Worm (Caenorhabditis elegans) whole organism, L2 larva: ENCODE data around the gene M60.4.
A peak's percentile ranks its signal among the peaks of the same experiment; 100 is the strongest.

Experiments
- F13H6.1 ChIP-seq: sonication (generic microtip); optimal IDR thresholded peaks from 2 replicates; lab custom pipeline; 2016; ENCODE audit warnings: missing genetic modification characterization, missing compliant biosample characterization
- ama-1 ChIP-seq: fragments of 150-350 bp; optimal IDR thresholded peaks from 2 replicates; lab custom pipeline; 2018; ENCODE audit warnings: inconsistent platforms
- blmp-1 ChIP-seq: sonication (generic microtip); optimal IDR thresholded peaks from 2 replicates; lab custom pipeline; 2017; ENCODE audit warnings: missing genetic modification characterization, mild to moderate bottlenecking, missing compliant biosample characterization, antibody characterized with exemption, moderate library complexity; ENCODE audit not compliant: insufficient read depth
- lin-13 ChIP-seq: fragments of 150-350 bp; optimal IDR thresholded peaks from 2 replicates; lab custom pipeline; 2014; ENCODE audit warnings: missing biosample characterization, missing genetic modification reagents, missing genetic modification characterization
- lin-39 ChIP-seq: fragments of 150-350 bp; optimal IDR thresholded peaks from 2 replicates; lab custom pipeline; 2014; ENCODE audit warnings: missing biosample characterization, missing genetic modification reagents, missing genetic modification characterization
- nhr-25 ChIP-seq: fragments of 150-350 bp; sonication (generic microtip); optimal IDR thresholded peaks from 3 replicates; lab custom pipeline; 2014; ENCODE audit warnings: missing biosample characterization, missing genetic modification characterization
- nhr-77 ChIP-seq: fragments of 150-350 bp; optimal IDR thresholded peaks from 2 replicates; lab custom pipeline; 2014; ENCODE audit warnings: missing biosample characterization, missing genetic modification characterization
- peb-1 ChIP-seq: fragments of 150-350 bp; optimal IDR thresholded peaks from 2 replicates; lab custom pipeline; 2014; ENCODE audit warnings: missing biosample characterization, missing genetic modification characterization
- snpc-4 ChIP-seq: fragments of 150-350 bp; optimal IDR thresholded peaks from 2 replicates; lab custom pipeline; 2014; ENCODE audit warnings: missing biosample characterization, missing genetic modification characterization
- ztf-11 ChIP-seq: sonication (generic microtip); optimal IDR thresholded peaks from 2 replicates; lab custom pipeline; 2017; ENCODE audit warnings: missing biosample characterization, missing genetic modification characterization

- TF ChIP-seq peb-1 (tag; lab: Kevin White, UChicago) (no peak), nhr-25 (tag; lab: Kevin White, UChicago) (peak; percentile 8), ztf-11 (no peak), lin-39 (tag; lab: Kevin White, UChicago) (no peak), ama-1 (no peak), F13H6.1 (tag; lab: Kevin White, UChicago) (no peak), lin-13 (GFP tag; lab: Kevin White, UChicago) (no peak), nhr-77 (tag; lab: Kevin White, UChicago) (no peak), snpc-4 (no peak), blmp-1 (tag; lab: Kevin White, UChicago) (no peak)
These were observed 34.9 kb downstream of the M60.4 start for ce11 chrX:8201210-8201609.
